Fruit fly (Drosophila melanogaster): Measurements from ENCODE around the gene Gasp.

Gene Gasp

dm6 chr3R:6098320-6098719, 2.4 kb downstream of the Gasp start (continued):
- peak; percentile 51 for TF ChIP-seq sd (tag; optimal IDR thresholded peaks at IDR 0.05)
- TF ChIP-seq CG3065 (GFP tag; optimal IDR thresholded peaks at IDR 0.05) = no peak

dm6 chr3R:6097042-6097441, 3.6 kb downstream of the Gasp start:
- TF ChIP-seq hbn (GFP tag; IDR thresholded peaks at IDR 0.05; ENCODE audit: partially characterized antibody) = no peak
- TF ChIP-seq zen2 (GFP tag; IDR thresholded peaks at IDR 0.05; ENCODE audit: partially characterized antibody) = no peak
- peak; percentile 16 for TF ChIP-seq CG12769 (tag; optimal IDR thresholded peaks at IDR 0.05)
- TF ChIP-seq hth (optimal IDR thresholded peaks at IDR 0.05) = no peak
- no peak for TF ChIP-seq klu (GFP tag; IDR thresholded peaks at IDR 0.05)
- no peak for TF ChIP-seq CG9609 (GFP tag; optimal IDR thresholded peaks at IDR 0.05)
- TF ChIP-seq Rfx (GFP tag; IDR thresholded peaks at IDR 0.05) = no peak
- peak; percentile 95 for TF ChIP-seq Blimp-1 (GFP tag; optimal IDR thresholded peaks at IDR 0.05)
- no peak for TF ChIP-seq toy (GFP tag; IDR thresholded peaks at IDR 0.05)
- peak; percentile 55 for TF ChIP-seq sd (tag; optimal IDR thresholded peaks at IDR 0.05)
- 0 out of 4 replicates have a peak, but pooled peaks have one; percentile 48 for TF ChIP-seq chinmo (GFP tag; IDR thresholded peaks at IDR 0.05; ENCODE audit: partially characterized antibody)
- TF ChIP-seq Stat92E (GFP tag; optimal IDR thresholded peaks at IDR 0.05) = no peak
- TF ChIP-seq CG8290 (GFP tag; optimal IDR thresholded peaks at IDR 0.05) = no peak
- TF ChIP-seq CG8290 (tag; optimal IDR thresholded peaks at IDR 0.05) = no peak
- TF ChIP-seq Hr78 (GFP tag; optimal IDR thresholded peaks at IDR 0.05) = no peak
- TF ChIP-seq CG30431 (GFP tag; optimal IDR thresholded peaks at IDR 0.05) = no peak

- TF ChIP-seq Trl (optimal IDR thresholded peaks at IDR 0.05) (peak; percentile 51 to 63), Trl (GFP tag; optimal IDR thresholded peaks at IDR 0.05) (no peak), Drgx (GFP tag; IDR thresholded peaks at IDR 0.05) (no peak)
Measured at dm6 chr3R:6082132-6082531, 18.6 kb downstream of the Gasp start.

dm6 chr3R:6078183-6078582, 22.5 kb downstream of the Gasp start, which contains the start of gene Or83c:
Or83c (minus strand) TSS chr3R:6078283.
- no peak for TF ChIP-seq schlank (tag; optimal IDR thresholded peaks at IDR 0.05)
- no peak for TF ChIP-seq NfI (GFP tag; optimal IDR thresholded peaks at IDR 0.05)
- TF ChIP-seq luna (GFP tag; optimal IDR thresholded peaks at IDR 0.05) = no peak
- TF ChIP-seq bsh (GFP tag; optimal IDR thresholded peaks at IDR 0.05) = no peak
- no peak for TF ChIP-seq HmgD (GFP tag; optimal IDR thresholded peaks at IDR 0.05)
- TF ChIP-seq Optix (GFP tag; IDR thresholded peaks at IDR 0.05) = no peak
- TF ChIP-seq gro (GFP tag; optimal IDR thresholded peaks at IDR 0.05) = no peak
- no peak for TF ChIP-seq CG6254 (GFP tag; optimal IDR thresholded peaks at IDR 0.05)
- TF ChIP-seq amos (GFP tag; IDR thresholded peaks at IDR 0.05; ENCODE audit: partially characterized antibody) = no peak
- TF ChIP-seq eve (GFP tag; optimal IDR thresholded peaks at IDR 0.05) = no peak
- no peak for TF ChIP-seq Dll (GFP tag; IDR thresholded peaks at IDR 0.05; ENCODE audit: partially characterized antibody)
- no peak for TF ChIP-seq CG33213 (GFP tag; optimal IDR thresholded peaks at IDR 0.05)

- no peak for TF ChIP-seq CG12391 (tag; optimal IDR thresholded peaks at IDR 0.05)
- no peak for TF ChIP-seq CG32772 (GFP tag; IDR thresholded peaks at IDR 0.05)
- no peak for TF ChIP-seq Fer1 (GFP tag; optimal IDR thresholded peaks at IDR 0.05)
- no peak for TF ChIP-seq CG11504 (tag; optimal IDR thresholded peaks at IDR 0.05)
- no peak for TF ChIP-seq Sry-β (GFP tag; optimal IDR thresholded peaks at IDR 0.05)
- no peak for TF ChIP-seq CG4730 (GFP tag; IDR thresholded peaks at IDR 0.05)
- TF ChIP-seq kni (GFP tag; optimal IDR thresholded peaks at IDR 0.05) = no peak
- no peak for TF ChIP-seq lov (optimal IDR thresholded peaks at IDR 0.05)
- no peak for TF ChIP-seq lov (GFP tag; IDR thresholded peaks at IDR 0.05)
- TF ChIP-seq ken (GFP tag; IDR thresholded peaks at IDR 0.05) = no peak
- TF ChIP-seq ato (GFP tag; IDR thresholded peaks at IDR 0.05; ENCODE audit: partially characterized antibody) = no peak
- no peak for TF ChIP-seq row (GFP tag; IDR thresholded peaks at IDR 0.05)
- TF ChIP-seq Myb (GFP tag; optimal IDR thresholded peaks at IDR 0.05) = no peak
- no peak for TF ChIP-seq CG6765 (GFP tag; optimal IDR thresholded peaks at IDR 0.05)
- TF ChIP-seq CG7271 (tag; optimal IDR thresholded peaks at IDR 0.05) = no peak
Measured at dm6 chr3R:6057436-6057835, 43.3 kb downstream of the Gasp start, which contains the start of gene CG15580. CG15580 (minus strand) TSS chr3R:6057536.
